Worm (Caenorhabditis elegans): ENCODE measurements around the gene F22H10.3.
A peak's percentile ranks its signal among the peaks of the same experiment; 100 is the strongest.

Gene F22H10.3

DNA sequence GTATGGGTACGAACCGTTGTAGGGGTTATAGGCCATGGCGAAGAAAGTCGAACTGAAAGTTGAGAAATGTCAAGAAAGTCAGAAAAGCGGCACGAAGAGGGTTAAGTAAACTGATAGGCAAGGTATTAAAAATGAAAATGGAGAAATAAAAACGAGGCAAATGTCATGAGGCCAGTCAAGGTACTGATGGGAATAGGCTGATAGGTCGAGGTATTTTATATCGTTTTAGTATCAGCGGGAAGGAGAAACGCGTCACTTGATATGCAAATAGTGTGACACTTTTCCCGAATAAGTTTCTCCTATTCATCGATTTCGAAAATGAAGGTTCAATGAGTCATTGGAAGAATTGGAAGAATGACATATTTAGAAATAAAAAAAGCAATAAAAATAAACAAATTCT lies at the start of gene F22H10.3:
Gene F22H10.3 (minus strand): TSS at position 36 of the 400 bp plus-strand sequence.
- no peak for TF ChIP-seq hmg-4 (GFP tag; optimal IDR thresholded peaks at IDR 0.05)
- no peak for TF ChIP-seq pes-1 (GFP tag; IDR thresholded peaks at IDR 0.05)
- TF ChIP-seq tra-4 (tag; optimal IDR thresholded peaks at IDR 0.05), result no peak

DNA sequence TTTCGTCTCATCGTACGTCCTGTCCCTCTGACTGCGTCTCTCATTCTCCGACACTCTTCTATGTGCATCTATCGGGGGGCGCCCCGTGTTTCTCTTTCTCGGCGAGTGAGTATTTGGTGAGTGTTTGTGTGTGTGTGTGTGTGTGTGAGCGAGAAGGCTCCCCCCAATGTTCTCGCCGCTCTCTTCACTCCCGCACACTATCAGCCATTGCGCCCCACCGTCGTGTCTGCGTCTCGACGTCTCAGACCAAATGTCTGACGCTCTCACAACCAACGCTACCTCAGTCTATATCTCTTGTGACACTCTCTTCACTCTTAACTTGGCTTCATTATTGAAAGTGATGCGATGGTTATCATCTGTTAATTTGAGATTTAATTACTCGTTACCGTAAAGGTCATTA lies 49.4 kb upstream of the F22H10.3 start:
- TF ChIP-seq aly-1 (tag; optimal IDR thresholded peaks at IDR 0.05) (peak; percentile 27), scrt-1 (GFP tag; IDR thresholded peaks at IDR 0.05) (no peak), B0310.2 (tag; optimal IDR thresholded peaks at IDR 0.05) (no peak), tra-4 (tag; optimal IDR thresholded peaks at IDR 0.05) (no peak), hmbx-1 (tag; optimal IDR thresholded peaks at IDR 0.05) (no peak), hmg-4 (GFP tag; optimal IDR thresholded peaks at IDR 0.05) (peak; percentile 89), flt-1 (GFP tag; IDR thresholded peaks at IDR 0.05) (peak; percentile 24; the same call in 1 of the 2 replicates), sea-1 (GFP tag; conservative IDR thresholded peaks at IDR 0.05) (no peak), ets-7 (tag; optimal IDR thresholded peaks at IDR 0.05) (no peak), pes-1 (GFP tag; IDR thresholded peaks at IDR 0.05) (peak; percentile 58), ceh-13 (GFP tag; optimal IDR thresholded peaks at IDR 0.05) (no peak), tbx-37 (GFP tag; conservative IDR thresholded peaks at IDR 0.05) (0 out of 2 replicates have a peak, but pooled peaks have one; percentile 38), F13C5.2 (tag; optimal IDR thresholded peaks at IDR 0.05) (peak; percentile 74), ceh-36 (tag; optimal IDR thresholded peaks at IDR 0.05) (peak; percentile 8)

DNA sequence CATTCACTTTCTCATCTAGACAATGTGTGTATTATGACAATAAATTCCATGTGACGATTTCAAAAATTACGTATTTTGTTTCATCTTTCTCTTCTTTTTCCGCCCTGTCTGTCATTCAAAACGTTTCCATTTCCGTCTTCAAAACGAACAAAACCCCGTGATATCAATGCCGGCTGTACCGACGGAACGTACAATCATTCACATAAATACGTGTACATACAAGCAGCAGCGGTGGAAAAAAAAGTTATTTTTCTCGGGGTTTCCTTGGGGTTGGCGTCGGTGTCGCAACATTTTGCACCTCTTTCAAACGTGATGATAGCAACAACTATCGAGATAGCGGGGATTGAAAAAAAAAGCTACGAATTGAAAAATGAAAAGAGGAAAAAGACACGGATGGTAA lies 47.4 kb upstream of the F22H10.3 start:
- TF ChIP-seq aly-1 (tag; optimal IDR thresholded peaks at IDR 0.05) (no peak), F13C5.2 (tag; optimal IDR thresholded peaks at IDR 0.05) (no peak), ceh-13 (GFP tag; optimal IDR thresholded peaks at IDR 0.05) (no peak), hmbx-1 (tag; optimal IDR thresholded peaks at IDR 0.05) (no peak), tra-4 (tag; optimal IDR thresholded peaks at IDR 0.05) (no peak), B0310.2 (tag; optimal IDR thresholded peaks at IDR 0.05) (no peak), ets-7 (tag; optimal IDR thresholded peaks at IDR 0.05) (no peak), scrt-1 (GFP tag; IDR thresholded peaks at IDR 0.05) (no peak), flt-1 (GFP tag; IDR thresholded peaks at IDR 0.05) (no peak), ceh-36 (tag; optimal IDR thresholded peaks at IDR 0.05) (no peak), tbx-37 (GFP tag; conservative IDR thresholded peaks at IDR 0.05) (no peak), hmg-4 (GFP tag; optimal IDR thresholded peaks at IDR 0.05) (no peak), ama-1 (optimal IDR thresholded peaks at IDR 0.05) (no peak), pes-1 (GFP tag; IDR thresholded peaks at IDR 0.05) (no peak), sea-1 (GFP tag; conservative IDR thresholded peaks at IDR 0.05) (no peak)

DNA sequence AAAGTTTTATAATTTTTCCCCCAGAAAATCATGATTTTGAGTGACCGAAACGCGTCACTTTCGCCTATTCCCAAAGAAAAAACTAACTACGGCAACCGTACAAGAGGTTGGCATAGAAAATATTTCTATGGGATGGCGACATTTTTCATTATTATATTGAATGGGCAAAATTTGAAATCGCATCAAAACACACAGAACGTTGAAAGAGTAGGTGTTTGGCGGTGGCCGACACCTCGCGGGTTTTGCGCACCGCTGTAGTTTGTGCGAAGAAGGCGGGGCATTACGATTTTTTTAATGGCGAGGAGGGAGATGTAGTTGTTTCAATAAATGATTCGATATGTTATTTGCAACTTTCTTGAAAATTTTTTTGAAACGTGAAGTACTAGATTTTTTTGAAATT lies 44.4 kb upstream of the F22H10.3 start:
- TF ChIP-seq pes-1 (GFP tag; IDR thresholded peaks at IDR 0.05) (no peak), F13C5.2 (tag; optimal IDR thresholded peaks at IDR 0.05) (no peak), B0310.2 (tag; optimal IDR thresholded peaks at IDR 0.05) (no peak), flt-1 (GFP tag; IDR thresholded peaks at IDR 0.05) (no peak), tbx-37 (GFP tag; conservative IDR thresholded peaks at IDR 0.05) (no peak), hmbx-1 (tag; optimal IDR thresholded peaks at IDR 0.05) (no peak), ceh-13 (GFP tag; optimal IDR thresholded peaks at IDR 0.05) (no peak), hmg-4 (GFP tag; optimal IDR thresholded peaks at IDR 0.05) (no peak), aly-1 (tag; optimal IDR thresholded peaks at IDR 0.05) (no peak), tra-4 (tag; optimal IDR thresholded peaks at IDR 0.05) (no peak), tbx-11 (GFP tag; IDR thresholded peaks at IDR 0.05) (no peak), ceh-36 (tag; optimal IDR thresholded peaks at IDR 0.05) (no peak), hnd-1 (tag; optimal IDR thresholded peaks at IDR 0.05) (no peak), sea-1 (GFP tag; conservative IDR thresholded peaks at IDR 0.05) (no peak), scrt-1 (GFP tag; IDR thresholded peaks at IDR 0.05) (no peak), ama-1 (optimal IDR thresholded peaks at IDR 0.05) (no peak), ets-7 (tag; optimal IDR thresholded peaks at IDR 0.05) (no peak)

DNA sequence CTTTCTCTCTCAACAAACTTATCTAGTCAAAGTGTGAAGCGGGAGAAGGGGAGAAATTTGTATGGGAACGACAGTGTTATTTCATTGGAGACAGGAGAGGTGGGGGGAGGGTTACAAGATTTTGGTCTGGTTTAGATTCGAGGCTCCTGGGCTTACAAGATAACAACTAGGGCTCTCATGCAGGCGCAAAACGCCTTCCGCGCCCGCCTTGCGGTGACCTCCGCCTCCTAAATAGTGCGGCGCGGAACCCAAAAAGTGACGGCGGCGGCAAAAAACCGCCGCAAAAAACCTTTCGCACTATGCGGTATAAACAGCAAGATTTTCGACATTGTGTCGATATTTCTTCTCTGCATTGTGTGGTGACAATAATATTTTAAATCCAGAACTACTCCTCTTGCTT lies 38.4 kb upstream of the F22H10.3 start:
- no peak for TF ChIP-seq tra-4 (tag; optimal IDR thresholded peaks at IDR 0.05)
- no peak for TF ChIP-seq sea-1 (GFP tag; conservative IDR thresholded peaks at IDR 0.05)
- TF ChIP-seq ceh-13 (GFP tag; optimal IDR thresholded peaks at IDR 0.05), result no peak
- TF ChIP-seq hmbx-1 (tag; optimal IDR thresholded peaks at IDR 0.05), result no peak
- TF ChIP-seq pes-1 (GFP tag; IDR thresholded peaks at IDR 0.05), result no peak
- TF ChIP-seq F13C5.2 (tag; optimal IDR thresholded peaks at IDR 0.05), result no peak
- TF ChIP-seq hnd-1 (tag; optimal IDR thresholded peaks at IDR 0.05), result no peak
- TF ChIP-seq B0310.2 (tag; optimal IDR thresholded peaks at IDR 0.05), result no peak
- TF ChIP-seq tbx-37 (GFP tag; conservative IDR thresholded peaks at IDR 0.05), result no peak
- no peak for TF ChIP-seq scrt-1 (GFP tag; IDR thresholded peaks at IDR 0.05)
- no peak for TF ChIP-seq flt-1 (GFP tag; IDR thresholded peaks at IDR 0.05)
- TF ChIP-seq hmg-4 (GFP tag; optimal IDR thresholded peaks at IDR 0.05), result no peak
- no peak for TF ChIP-seq tbx-11 (GFP tag; IDR thresholded peaks at IDR 0.05)
- no peak for TF ChIP-seq ama-1 (optimal IDR thresholded peaks at IDR 0.05)
- no peak for TF ChIP-seq aly-1 (tag; optimal IDR thresholded peaks at IDR 0.05)

DNA sequence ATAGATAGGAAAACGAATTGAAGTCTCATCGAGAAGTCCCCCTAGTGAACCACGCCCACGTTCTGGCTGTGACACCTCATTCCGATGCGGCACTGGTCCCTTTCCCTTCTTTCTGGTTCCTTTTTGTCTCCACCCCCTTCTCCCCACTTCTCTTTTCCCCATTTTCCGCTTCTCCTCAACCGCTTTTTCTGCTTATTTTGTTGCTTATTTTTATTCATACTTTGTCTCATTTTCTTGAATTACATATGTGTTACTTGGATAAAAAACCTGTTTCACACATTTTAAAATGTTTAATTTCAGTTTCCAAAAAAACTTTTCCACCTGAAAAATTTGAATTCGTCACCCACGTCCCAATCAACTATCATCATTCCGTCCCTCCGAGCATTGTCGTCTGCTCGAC lies 33.9 kb upstream of the F22H10.3 start, which contains the start of gene lgc-53:
Gene lgc-53 (plus strand): TSS at position 301 of the 400 bp plus-strand sequence.
- no peak for TF ChIP-seq ama-1 (optimal IDR thresholded peaks at IDR 0.05)
- TF ChIP-seq aly-1 (tag; optimal IDR thresholded peaks at IDR 0.05), result no peak
- no peak for TF ChIP-seq sea-1 (GFP tag; conservative IDR thresholded peaks at IDR 0.05)
- TF ChIP-seq ceh-13 (GFP tag; optimal IDR thresholded peaks at IDR 0.05), result no peak
- TF ChIP-seq flt-1 (GFP tag; IDR thresholded peaks at IDR 0.05), result no peak
- no peak for TF ChIP-seq pes-1 (GFP tag; IDR thresholded peaks at IDR 0.05)
- TF ChIP-seq B0310.2 (tag; optimal IDR thresholded peaks at IDR 0.05), result no peak
- no peak for TF ChIP-seq hnd-1 (tag; optimal IDR thresholded peaks at IDR 0.05)
- TF ChIP-seq F13C5.2 (tag; optimal IDR thresholded peaks at IDR 0.05), result no peak
- TF ChIP-seq ceh-36 (tag; optimal IDR thresholded peaks at IDR 0.05), result no peak
- TF ChIP-seq hmbx-1 (tag; optimal IDR thresholded peaks at IDR 0.05), result no peak
- no peak for TF ChIP-seq ets-7 (tag; optimal IDR thresholded peaks at IDR 0.05)
- no peak for TF ChIP-seq tbx-11 (GFP tag; IDR thresholded peaks at IDR 0.05)

DNA sequence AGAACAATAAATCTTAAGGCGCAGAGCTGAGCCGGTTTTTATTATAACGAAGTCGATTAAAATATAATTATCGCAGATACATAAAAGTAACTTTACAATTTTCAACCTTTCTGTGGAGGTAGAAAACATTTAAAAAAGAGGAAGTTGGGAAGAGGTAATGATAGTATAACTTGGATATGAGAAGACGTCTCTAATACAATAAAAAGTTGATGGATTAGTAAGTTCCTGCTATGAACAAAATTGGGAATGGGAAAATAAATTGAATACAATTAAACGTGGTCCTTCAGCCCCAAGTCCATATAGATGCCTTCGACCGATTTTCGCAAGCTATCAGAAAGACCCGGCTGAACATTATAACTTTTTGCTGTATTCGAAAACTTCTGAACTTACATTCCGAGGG lies 28.1 kb upstream of the F22H10.3 start:
- TF ChIP-seq ama-1 (optimal IDR thresholded peaks at IDR 0.05), result no peak

DNA sequence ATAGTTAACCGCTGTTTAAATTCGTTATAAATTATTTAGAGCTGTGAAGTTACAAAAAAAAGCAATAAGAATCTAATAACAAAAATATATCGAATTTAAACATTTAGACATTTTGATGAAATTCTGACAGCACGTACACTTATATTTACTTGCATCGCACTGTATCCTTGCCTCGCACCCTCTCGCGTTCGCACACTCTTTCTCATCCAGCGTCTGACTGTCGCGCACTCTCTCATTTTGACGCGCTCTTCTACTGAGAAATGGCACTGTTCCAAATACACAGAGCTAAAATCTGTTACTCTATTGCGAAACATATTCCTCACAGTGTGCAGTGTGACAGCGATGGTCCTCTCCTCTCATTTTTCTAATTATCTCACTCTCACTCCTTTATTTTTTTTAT lies 26.6 kb upstream of the F22H10.3 start:
- TF ChIP-seq ets-7 (tag; optimal IDR thresholded peaks at IDR 0.05), result no peak

Measured in whole organism, early embryonic.